Worm (Caenorhabditis elegans) whole organism, midembryonic: Measurements from ENCODE around the gene F41G3.3.

Experiments used
- flt-1 ChIP-seq: fragments of 200-800 bp; sonication (Bioruptor generic); IDR thresholded peaks from 2 replicates; pipeline ENCODE4 v1.3.6; 2022; ENCODE audit warnings: missing genetic modification characterization, missing compliant biosample characterization
- klf-2 ChIP-seq: fragments of 200-800 bp; sonication (Bioruptor generic); conservative IDR thresholded peaks from 2 replicates; pipeline ENCODE4 v1.3.6; 2022; ENCODE audit warnings: missing genetic modification reagents, missing genetic modification characterization, missing compliant biosample characterization
- ref-1 ChIP-seq: fragments of 200-800 bp; sonication (Bioruptor generic); conservative IDR thresholded peaks from 2 replicates; pipeline ENCODE4 v1.3.6; 2022; ENCODE audit warnings: missing genetic modification reagents, missing genetic modification characterization, missing compliant biosample characterization
- ztf-23 ChIP-seq: fragments of 200-800 bp; sonication (Bioruptor generic); IDR thresholded peaks from 2 replicates; pipeline ENCODE4 v1.3.6; 2022; ENCODE audit warnings: missing genetic modification reagents, missing genetic modification characterization, missing compliant biosample characterization

DNA sequence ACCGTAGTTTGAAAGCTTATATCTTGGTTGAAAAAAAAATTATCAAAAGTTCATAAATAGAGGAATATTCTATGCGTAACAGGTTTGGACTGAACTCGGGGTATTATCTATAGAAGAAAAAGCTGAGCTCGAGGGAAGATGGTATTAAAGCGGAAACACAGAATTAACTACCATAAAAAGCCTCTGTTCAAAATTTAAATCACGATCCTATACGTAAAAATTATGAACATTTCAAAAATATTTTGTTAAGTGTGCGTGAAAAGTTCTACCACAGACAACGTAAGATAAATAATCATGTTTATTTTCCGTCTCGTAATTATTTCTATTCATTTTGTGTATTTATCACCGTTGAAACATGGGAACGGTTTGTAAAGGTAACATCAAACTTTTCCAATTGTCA is 9.9 kb upstream of the F41G3.3 start, which contains the start of gene F41G3.5:
- TF ChIP-seq flt-1 (GFP tag; lab: Robert Waterston, UW): no peak
- TF ChIP-seq klf-2 (GFP tag; lab: Robert Waterston, UW): no peak
- no peak for TF ChIP-seq ref-1 (GFP tag; lab: Robert Waterston, UW)
- no peak for TF ChIP-seq ztf-23 (GFP tag; lab: Robert Waterston, UW)
